Worm (Caenorhabditis elegans): ENCODE data around the gene polq-1.

DNA sequence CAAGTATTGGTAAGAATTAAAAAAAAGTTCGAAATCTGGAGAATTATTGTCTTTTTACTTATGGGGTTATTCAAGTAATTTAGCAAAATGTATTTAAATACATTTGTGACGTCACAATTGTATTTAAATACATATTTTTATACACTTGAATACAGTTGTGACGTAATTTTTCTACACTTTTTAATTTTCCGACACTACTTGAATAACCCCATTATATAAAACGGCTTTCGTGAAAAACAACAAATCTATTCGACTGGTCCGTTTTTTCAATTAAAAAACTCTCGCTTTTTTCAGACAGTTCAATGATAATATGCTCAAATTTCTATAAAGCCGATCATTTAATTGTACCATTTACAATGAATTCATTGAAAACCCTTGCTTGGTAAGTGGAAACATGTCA is 52.5 kb downstream of the polq-1 start:
- TF ChIP-seq snpc-4 (tag; optimal IDR thresholded peaks at IDR 0.05) (no peak), pha-4 (tag; optimal IDR thresholded peaks at IDR 0.05) (no peak)

Data from whole organism, L3 larva.